Worm (Caenorhabditis elegans) whole organism, early embryonic: ENCODE data around the gene C46C11.4.

Source experiments
- F13C5.2 ChIP-seq: sonication (generic microtip); optimal IDR thresholded peaks from 2 replicates; lab custom pipeline; 2017; ENCODE audit warnings: mild to moderate bottlenecking, missing genetic modification characterization, inconsistent platforms, missing compliant biosample characterization
- aly-1 ChIP-seq: sonication (generic microtip); optimal IDR thresholded peaks from 2 replicates; lab custom pipeline; 2016; ENCODE audit warnings: missing genetic modification characterization, missing compliant biosample characterization
- ama-1 ChIP-seq: fragments of 150-350 bp; optimal IDR thresholded peaks from 2 replicates; lab custom pipeline; 2014
- ceh-13 ChIP-seq: fragments of 200-800 bp; sonication (Bioruptor generic); optimal IDR thresholded peaks from 2 replicates; lab custom pipeline; 2018; ENCODE audit warnings: mild to moderate bottlenecking, missing genetic modification characterization, missing compliant biosample characterization
- ets-7 ChIP-seq: sonication (generic microtip); optimal IDR thresholded peaks from 2 replicates; lab custom pipeline; 2016; ENCODE audit warnings: missing genotype, missing genetic modification characterization, missing compliant biosample characterization
- flt-1 ChIP-seq: fragments of 200-800 bp; sonication (Bioruptor generic); IDR thresholded peaks from 2 replicates; pipeline ENCODE4 v1.3.6; 2022; ENCODE audit warnings: missing genetic modification characterization, missing compliant biosample characterization
- hmg-4 ChIP-seq: fragments of 200-800 bp; sonication (Bioruptor generic); optimal IDR thresholded peaks from 2 replicates; lab custom pipeline; 2018; ENCODE audit warnings: mild to moderate bottlenecking, missing genetic modification characterization, missing compliant biosample characterization
- pes-1 ChIP-seq: fragments of 200-800 bp; sonication (Bioruptor generic); IDR thresholded peaks from 2 replicates; pipeline ENCODE4 v1.3.6; 2022; ENCODE audit warnings: missing genetic modification reagents, missing genetic modification characterization, missing compliant biosample characterization
- scrt-1 ChIP-seq: fragments of 200-800 bp; sonication (Bioruptor generic); IDR thresholded peaks from 2 replicates; pipeline ENCODE4 v1.3.6; 2022; ENCODE audit warnings: missing genetic modification characterization, missing compliant biosample characterization
- sea-1 ChIP-seq: fragments of 200-800 bp; sonication (Bioruptor generic); conservative IDR thresholded peaks from 2 replicates; pipeline ENCODE4 v1.3.6; 2022; ENCODE audit warnings: missing genetic modification characterization, missing compliant biosample characterization
- tbx-11 ChIP-seq: fragments of 200-800 bp; sonication (Bioruptor generic); IDR thresholded peaks from 2 replicates; pipeline ENCODE4 v1.3.6; 2022; ENCODE audit warnings: missing genetic modification characterization, missing compliant biosample characterization

DNA sequence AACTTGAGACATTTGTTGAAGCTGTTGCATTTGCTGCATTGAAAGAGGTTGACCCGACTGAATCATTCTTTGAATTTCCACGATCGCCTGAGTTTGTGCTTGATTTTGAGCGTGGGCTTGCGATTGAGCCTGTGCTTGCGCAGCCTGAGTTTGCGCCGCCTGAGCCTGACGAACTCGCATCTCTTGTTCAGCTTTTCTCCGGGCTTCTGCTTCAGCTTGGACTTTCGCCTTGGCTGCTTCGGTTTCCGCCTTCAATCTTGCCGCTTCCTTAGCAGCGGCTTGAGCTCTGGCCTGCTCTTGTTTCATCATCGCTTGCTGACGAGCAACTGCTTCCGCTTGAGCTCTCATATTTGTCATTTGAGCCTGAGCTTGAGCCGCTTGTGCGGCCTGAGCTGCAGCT, 49.6 kb downstream of the C46C11.4 start:
- TF ChIP-seq F13C5.2 (no peak), sea-1 (no peak), pes-1 (GFP tag; lab: Robert Waterston, UW) (no peak), ama-1 (no peak), tbx-11 (no peak), scrt-1 (GFP tag; lab: Robert Waterston, UW) (no peak), flt-1 (GFP tag; lab: Robert Waterston, UW) (no peak), aly-1 (tag; lab: Kevin White, UChicago) (no peak), ceh-13 (no peak), hmg-4 (no peak), ets-7 (no peak)
